Fruit fly (Drosophila melanogaster) whole organism, embryonic: ENCODE measurements around the gene CG43333.

Experiments used
- Antp ChIP-seq: fragments of 200-800 bp; sonication (Bioruptor generic); optimal IDR thresholded peaks from 3 replicates; lab custom pipeline; 2016; ENCODE audit warnings: missing biosample characterization, missing genetic modification characterization
- Awh ChIP-seq: fragments of 200-800 bp; sonication (Bioruptor generic); IDR thresholded peaks from 2 replicates; pipeline ENCODE4, ENCODE4 v1.3.6; 2022; ENCODE audit warnings: missing biosample characterization, missing genetic modification characterization
- Bgb ChIP-seq: fragments of 200-800 bp; sonication (Bioruptor generic); IDR thresholded peaks from 2 replicates; pipeline ENCODE4 v1.3.6; 2022; ENCODE audit warnings: missing biosample characterization, missing genetic modification characterization; ENCODE audit not compliant: partially characterized antibody
- BtbVII ChIP-seq: fragments of 200-800 bp; sonication (Bioruptor generic); optimal IDR thresholded peaks from 3 replicates; lab custom pipeline; 2017; ENCODE audit warnings: missing biosample characterization, mild to moderate bottlenecking, missing genetic modification characterization
- CG11247 ChIP-seq: fragments of 200-800 bp; sonication (Bioruptor generic); IDR thresholded peaks from 2 replicates; pipeline ENCODE4 v1.3.6; 2022; ENCODE audit warnings: missing biosample characterization, missing genetic modification characterization
- CG11695 ChIP-seq: fragments of 200-800 bp; sonication (Bioruptor generic); IDR thresholded peaks from 3 replicates; pipeline ENCODE4 v1.3.6; 2022; ENCODE audit warnings: missing biosample characterization, missing genetic modification characterization
- CG14050 ChIP-seq: fragments of 200-800 bp; sonication (Bioruptor generic); IDR thresholded peaks from 3 replicates; pipeline ENCODE4 v1.3.6; 2022; ENCODE audit warnings: missing biosample characterization, missing genetic modification characterization
- CG15479 ChIP-seq: fragments of 200-800 bp; sonication (Bioruptor generic); optimal IDR thresholded peaks from 3 replicates; lab custom pipeline; 2019; ENCODE audit warnings: missing biosample characterization, mild to moderate bottlenecking, missing genetic modification characterization, moderate library complexity
- CG17802 ChIP-seq: fragments of 200-800 bp; sonication (Bioruptor generic); optimal IDR thresholded peaks from 2 replicates; lab custom pipeline; 2018; ENCODE audit warnings: missing biosample characterization, mild to moderate bottlenecking, missing genetic modification characterization, moderate library complexity
- CG2199 ChIP-seq: fragments of 200-800 bp; sonication (Bioruptor generic); IDR thresholded peaks from 3 replicates; pipeline ENCODE4 v1.3.6; 2022; ENCODE audit warnings: missing biosample characterization, missing genetic modification characterization
- CG3065 ChIP-seq: fragments of 200-800 bp; sonication (Bioruptor generic); optimal IDR thresholded peaks from 2 replicates; lab custom pipeline; 2016; ENCODE audit warnings: missing biosample characterization, missing genetic modification characterization
- CG34376 ChIP-seq: fragments of 200-800 bp; sonication (Bioruptor generic); optimal IDR thresholded peaks from 2 replicates; lab custom pipeline; 2018; ENCODE audit warnings: missing biosample characterization, mild to moderate bottlenecking, missing genetic modification characterization
- CG3847 ChIP-seq: fragments of 200-800 bp; sonication (Bioruptor generic); IDR thresholded peaks from 2 replicates; pipeline ENCODE4 v1.3.6; 2022; ENCODE audit warnings: missing biosample characterization, missing genetic modification characterization
- CG4360 ChIP-seq: fragments of 200-800 bp; sonication (Bioruptor generic); IDR thresholded peaks from 2 replicates; pipeline ENCODE4 v1.3.6; 2022; ENCODE audit warnings: missing biosample characterization, missing genetic modification characterization
- CG4707 ChIP-seq: fragments of 200-800 bp; sonication (Bioruptor generic); optimal IDR thresholded peaks from 2 replicates; lab custom pipeline; 2018; ENCODE audit warnings: missing biosample characterization, mild to moderate bottlenecking, missing genetic modification characterization, moderate library complexity
- CG4854 ChIP-seq: fragments of 200-800 bp; sonication (Bioruptor generic); optimal IDR thresholded peaks from 2 replicates; lab custom pipeline; 2016; ENCODE audit warnings: missing biosample characterization, missing genetic modification characterization, inconsistent platforms
- CG5180 ChIP-seq: fragments of 200-800 bp; sonication (Bioruptor generic); optimal IDR thresholded peaks from 3 replicates; lab custom pipeline; 2017; ENCODE audit warnings: missing biosample characterization, missing genetic modification characterization, mild to moderate bottlenecking, moderate library complexity, missing genetic modification reagents
- CG6272 ChIP-seq: fragments of 200-800 bp; sonication (Bioruptor generic); IDR thresholded peaks from 2 replicates; pipeline ENCODE4 v1.3.6; 2022; ENCODE audit warnings: missing biosample characterization, missing genetic modification characterization
- CG7745 ChIP-seq: fragments of 200-800 bp; sonication (Bioruptor generic); optimal IDR thresholded peaks from 2 replicates; lab custom pipeline; 2018; ENCODE audit warnings: missing biosample characterization, mild to moderate bottlenecking, missing genetic modification characterization, moderate library complexity
- CG9609 ChIP-seq: fragments of 200-800 bp; sonication (Bioruptor generic); optimal IDR thresholded peaks from 3 replicates; lab custom pipeline; 2016; ENCODE audit warnings: missing biosample characterization, missing genetic modification characterization
- CG9797 ChIP-seq: fragments of 200-800 bp; sonication (Bioruptor generic); optimal IDR thresholded peaks from 3 replicates; lab custom pipeline; 2018; ENCODE audit warnings: missing biosample characterization, mild to moderate bottlenecking, missing genetic modification characterization
- Dek ChIP-seq: fragments of 200-800 bp; sonication (Bioruptor generic); optimal IDR thresholded peaks from 3 replicates; lab custom pipeline; 2019; ENCODE audit warnings: missing biosample characterization, mild to moderate bottlenecking, missing genetic modification characterization, moderate library complexity
- Hmr ChIP-seq: fragments of 200-800 bp; sonication (Bioruptor generic); optimal IDR thresholded peaks from 3 replicates; lab custom pipeline; 2017; ENCODE audit warnings: mild to moderate bottlenecking, missing biosample characterization, missing genetic modification reagents, missing genetic modification characterization
- Jarid2 ChIP-seq: fragments of 200-800 bp; sonication (Bioruptor generic); optimal IDR thresholded peaks from 3 replicates; lab custom pipeline; 2017; ENCODE audit warnings: mild to moderate bottlenecking, missing biosample characterization, missing genetic modification reagents, missing genetic modification characterization
- Ptx1 ChIP-seq: fragments of 200-800 bp; sonication (Bioruptor generic); IDR thresholded peaks from 2 replicates; pipeline ENCODE4 v1.3.6; 2022; ENCODE audit warnings: missing biosample characterization, missing genetic modification characterization
- Side ChIP-seq: fragments of 200-800 bp; sonication (Bioruptor generic); optimal IDR thresholded peaks from 2 replicates; lab custom pipeline; 2016; ENCODE audit warnings: missing biosample characterization, missing genetic modification characterization
- Sry-β ChIP-seq: fragments of 200-800 bp; sonication (Bioruptor generic); optimal IDR thresholded peaks from 2 replicates; lab custom pipeline; 2018; ENCODE audit warnings: missing biosample characterization, mild to moderate bottlenecking, missing genetic modification characterization, moderate library complexity
- al ChIP-seq: fragments of 200-800 bp; sonication (Bioruptor generic); IDR thresholded peaks from 2 replicates; pipeline ENCODE4 v1.3.6; 2022; ENCODE audit warnings: missing biosample characterization, missing genetic modification characterization
- aop ChIP-seq: fragments of 200-800 bp; sonication (Bioruptor generic); IDR thresholded peaks from 2 replicates; pipeline ENCODE4 v1.3.6; 2022; ENCODE audit warnings: missing biosample characterization, missing genetic modification characterization
- ap ChIP-seq: fragments of 200-800 bp; sonication (Bioruptor generic); IDR thresholded peaks from 2 replicates; pipeline ENCODE4 v1.3.6; 2022; ENCODE audit warnings: missing biosample characterization, missing genetic modification characterization
- az2 ChIP-seq: fragments of 200-800 bp; sonication (Bioruptor generic); optimal IDR thresholded peaks from 3 replicates; lab custom pipeline; 2016; ENCODE audit warnings: missing biosample characterization, missing genetic modification characterization
- crc ChIP-seq: fragments of 200-800 bp; sonication (Bioruptor generic); optimal IDR thresholded peaks from 2 replicates; lab custom pipeline; 2016; ENCODE audit warnings: missing biosample characterization, missing genetic modification characterization
- crp ChIP-seq, 2 experiments: fragments of 200-800 bp; sonication (Bioruptor generic); optimal IDR thresholded peaks; 2 replicates in 1 of 2; 3 replicates in 1 of 2; lab custom pipeline; 2017; ENCODE audit warnings: missing biosample characterization in 2 of 2, missing genetic modification characterization in 2 of 2, mild to moderate bottlenecking in 1 of 2, moderate library complexity in 1 of 2
- dmrt99B ChIP-seq: fragments of 200-800 bp; sonication (Bioruptor generic); optimal IDR thresholded peaks from 2 replicates; lab custom pipeline; 2018; ENCODE audit warnings: missing biosample characterization, mild to moderate bottlenecking, missing genetic modification characterization, moderate library complexity
- gt ChIP-seq: fragments of 200-800 bp; sonication (Bioruptor generic); IDR thresholded peaks from 2 replicates; pipeline ENCODE4 v1.3.6; 2022; ENCODE audit warnings: missing biosample characterization, missing genetic modification characterization
- insv ChIP-seq, 2 experiments: fragments of 200-800 bp; sonication (Bioruptor generic); optimal IDR thresholded peaks; 3 replicates each; lab custom pipeline; 2016 to 2018; ENCODE audit warnings: missing biosample characterization in 2 of 2, missing genetic modification characterization in 2 of 2
- jing ChIP-seq: fragments of 200-800 bp; sonication (Bioruptor generic); optimal IDR thresholded peaks from 2 replicates; lab custom pipeline; 2018; ENCODE audit warnings: missing biosample characterization, mild to moderate bottlenecking, missing genetic modification characterization
- mld ChIP-seq: fragments of 200-800 bp; sonication (Bioruptor generic); IDR thresholded peaks from 3 replicates; pipeline ENCODE4 v1.3.6; 2022; ENCODE audit warnings: missing biosample characterization, missing genetic modification characterization; ENCODE audit not compliant: partially characterized antibody
- nerfin-1 ChIP-seq: fragments of 200-800 bp; sonication (Bioruptor generic); optimal IDR thresholded peaks from 3 replicates; lab custom pipeline; 2019; ENCODE audit warnings: missing biosample characterization, mild to moderate bottlenecking, missing genetic modification characterization, moderate library complexity
- pfk ChIP-seq: fragments of 200-800 bp; sonication (Bioruptor generic); optimal IDR thresholded peaks from 2 replicates; lab custom pipeline; 2018; ENCODE audit warnings: missing biosample characterization, mild to moderate bottlenecking, missing genetic modification characterization, moderate library complexity
- phol ChIP-seq: fragments of 200-800 bp; sonication (Bioruptor generic); optimal IDR thresholded peaks from 3 replicates; lab custom pipeline; 2018; ENCODE audit warnings: missing biosample characterization, mild to moderate bottlenecking, missing genetic modification characterization, moderate library complexity
- pita ChIP-seq: fragments of 200-800 bp; sonication (Bioruptor generic); optimal IDR thresholded peaks from 2 replicates; lab custom pipeline; 2017; ENCODE audit warnings: missing biosample characterization, mild to moderate bottlenecking, missing genetic modification characterization
- row ChIP-seq: fragments of 200-800 bp; sonication (Bioruptor generic); IDR thresholded peaks from 3 replicates; pipeline ENCODE4 v1.3.6; 2022; ENCODE audit warnings: missing biosample characterization, missing genetic modification characterization
- salm ChIP-seq: fragments of 200-800 bp; sonication (Bioruptor generic); optimal IDR thresholded peaks from 2 replicates; lab custom pipeline; 2018; ENCODE audit warnings: missing biosample characterization, mild to moderate bottlenecking, missing genetic modification characterization
- sisA ChIP-seq: fragments of 200-800 bp; sonication (Bioruptor generic); IDR thresholded peaks from 2 replicates; pipeline ENCODE4 v1.3.6; 2022; ENCODE audit warnings: missing biosample characterization, missing genetic modification characterization
- sqz ChIP-seq: fragments of 200-800 bp; sonication (Bioruptor generic); optimal IDR thresholded peaks from 3 replicates; lab custom pipeline; 2018; ENCODE audit warnings: missing biosample characterization, mild to moderate bottlenecking, missing genetic modification characterization
- stwl ChIP-seq: fragments of 200-800 bp; sonication (Bioruptor generic); optimal IDR thresholded peaks from 3 replicates; lab custom pipeline; 2018; ENCODE audit warnings: missing biosample characterization, mild to moderate bottlenecking, missing genetic modification characterization, moderate library complexity
- trh ChIP-seq: fragments of 200-800 bp; sonication (Bioruptor generic); optimal IDR thresholded peaks from 2 replicates; lab custom pipeline; 2016; ENCODE audit warnings: missing biosample characterization, missing genetic modification characterization
- ttk ChIP-seq: fragments of 200-800 bp; sonication (Bioruptor generic); IDR thresholded peaks from 2 replicates; pipeline ENCODE4 v2.1.2; 2022; ENCODE audit warnings: missing biosample characterization, missing genetic modification characterization
- twi ChIP-seq: fragments of 200-800 bp; optimal IDR thresholded peaks from 2 replicates; lab custom pipeline; 2019; ENCODE audit warnings: missing biosample characterization, mild to moderate bottlenecking, missing genetic modification characterization, moderate library complexity
- wek ChIP-seq: fragments of 200-800 bp; sonication (Bioruptor generic); optimal IDR thresholded peaks from 3 replicates; lab custom pipeline; 2018; ENCODE audit warnings: missing biosample characterization, mild to moderate bottlenecking, missing genetic modification characterization, moderate library complexity
- zfh1 ChIP-seq: fragments of 200-800 bp; sonication (Bioruptor generic); IDR thresholded peaks from 3 replicates; pipeline ENCODE4 v1.3.6; 2022; ENCODE audit warnings: missing biosample characterization, missing genetic modification characterization

CG43333 gene

dm6 chr2L:14212686-14213085 is 32.2 kb upstream of the CG43333 start (continued):
- TF ChIP-seq CG11247 (GFP tag; lab: Robert Waterston, UW) (no peak), Ptx1 (no peak; the same call in 1 of the 2 replicates), pita (no peak), Dek (tag; lab: Kevin White, UChicago) (no peak), wek (GFP tag; lab: Kevin White, UChicago) (no peak), CG17802 (tag; lab: Kevin White, UChicago) (no peak), CG3065 (GFP tag; lab: Kevin White, UChicago) (no peak), CG4360 (GFP tag; lab: Robert Waterston, UW) (no peak), Jarid2 (no peak), CG4854 (GFP tag; lab: Kevin White, UChicago) (no peak), gt (no peak), CG6272 (GFP tag; lab: Robert Waterston, UW) (no peak), aop (GFP tag; lab: Robert Waterston, UW) (no peak), jing (GFP tag; lab: Kevin White, UChicago) (no peak), CG11695 (GFP tag; lab: Robert Waterston, UW) (no peak), CG5180 (GFP tag; lab: Kevin White, UChicago) (no peak), ap (no peak), Side (GFP tag; lab: Kevin White, UChicago) (no peak), insv (GFP tag; optimal IDR thresholded peaks at IDR 0.05; lab: Kevin White, UChicago) (no peak), CG15479 (GFP tag; lab: Kevin White, UChicago) (no peak), Awh (GFP tag; lab: Robert Waterston, UW) (no peak), BtbVII (GFP tag; lab: Kevin White, UChicago) (no peak), trh (GFP tag; lab: Kevin White, UChicago) (no peak), Bgb (GFP tag; lab: Robert Waterston, UW) (no peak), CG14050 (GFP tag; lab: Robert Waterston, UW) (no peak), mld (GFP tag; lab: Robert Waterston, UW) (no peak), nerfin-1 (tag; lab: Kevin White, UChicago) (no peak), sisA (GFP tag; lab: Robert Waterston, UW) (no peak), twi (no peak), stwl (tag; lab: Kevin White, UChicago) (no peak), CG34376 (GFP tag; lab: Kevin White, UChicago) (no peak), CG3847 (GFP tag; lab: Robert Waterston, UW) (no peak), pfk (GFP tag; lab: Kevin White, UChicago) (no peak), Antp (no peak), CG7745 (tag; lab: Kevin White, UChicago) (no peak), Sry-β (GFP tag; lab: Kevin White, UChicago) (no peak), row (0 out of 3 replicates have a peak, but pooled peaks have one; percentile 23), salm (no peak), az2 (GFP tag; lab: Kevin White, UChicago) (peak; percentile 10), Hmr (GFP tag; lab: Kevin White, UChicago) (no peak), CG9797 (no peak), ttk (GFP tag; lab: Robert Waterston, UW) (no peak), CG4707 (GFP tag; lab: Kevin White, UChicago) (no peak), zfh1 (no peak), dmrt99B (tag; lab: Kevin White, UChicago) (peak; percentile 47), crc (no peak), phol (tag; lab: Kevin White, UChicago) (peak; percentile 56), sqz (no peak), crp (GFP tag; optimal IDR thresholded peaks at IDR 0.05; lab: Kevin White, UChicago) (no peak), al (no peak), CG9609 (GFP tag; lab: Kevin White, UChicago) (no peak), CG2199 (GFP tag; lab: Robert Waterston, UW) (no peak)
